Fruit fly (Drosophila melanogaster): Measurements from ENCODE around the gene ND-B14.5A.

ND-B14.5A gene

DNA sequence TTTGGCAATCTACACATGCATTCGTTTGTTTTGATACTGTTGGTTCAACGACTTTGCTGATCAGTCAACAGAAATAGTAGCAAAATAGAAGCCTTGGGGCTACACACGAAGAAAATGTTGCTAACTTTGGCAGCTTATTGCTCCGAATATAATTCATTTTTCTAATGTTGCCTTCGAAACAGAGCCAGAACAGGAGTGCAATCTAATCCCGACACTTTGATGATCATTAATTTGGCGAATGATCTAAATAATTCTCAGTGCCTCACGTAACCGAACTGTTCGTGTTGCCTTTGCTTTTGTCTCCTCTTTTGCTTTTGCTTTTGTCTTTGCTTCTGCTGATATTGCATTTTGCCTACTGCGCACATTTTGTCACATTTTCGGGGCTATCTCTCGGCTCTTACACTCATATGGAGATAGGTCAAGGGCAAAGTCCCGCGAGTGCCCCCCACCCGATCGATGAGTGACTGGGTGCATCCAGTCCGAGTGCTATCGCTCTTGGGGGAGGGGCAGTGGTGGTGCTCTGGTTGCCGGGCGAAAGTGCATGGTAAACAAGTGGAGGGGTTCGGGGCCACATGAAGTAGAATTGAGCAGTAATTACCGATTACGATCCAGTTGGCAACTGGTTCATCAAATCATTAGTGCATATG, 23.9 kb downstream of the ND-B14.5A start (continued):
- TF ChIP-seq CG18764 (GFP tag; optimal IDR thresholded peaks at IDR 0.05) (no peak), wek (GFP tag; optimal IDR thresholded peaks at IDR 0.05) (no peak), CG30403 (GFP tag; optimal IDR thresholded peaks at IDR 0.05) (no peak), tin (GFP tag; optimal IDR thresholded peaks at IDR 0.05) (no peak), ham (GFP tag; IDR thresholded peaks at IDR 0.05) (no peak), CG16863 (GFP tag; optimal IDR thresholded peaks at IDR 0.05) (no peak), HLH4C (GFP tag; IDR thresholded peaks at IDR 0.05; ENCODE audit: partially characterized antibody) (no peak), CG9437 (GFP tag; optimal IDR thresholded peaks at IDR 0.05) (no peak), CHES-1-like (GFP tag; optimal IDR thresholded peaks at IDR 0.05) (no peak), Fer3 (tag; optimal IDR thresholded peaks at IDR 0.05) (no peak), chm (GFP tag; IDR thresholded peaks at IDR 0.05) (no peak), CG16779 (GFP tag; IDR thresholded peaks at IDR 0.05) (no peak), sc (optimal IDR thresholded peaks at IDR 0.05) (no peak), sc (GFP tag; optimal IDR thresholded peaks at IDR 0.05) (no peak), HLH54F (GFP tag; optimal IDR thresholded peaks at IDR 0.05) (no peak), CG8281 (tag; optimal IDR thresholded peaks at IDR 0.05) (no peak), CG10565 (GFP tag; optimal IDR thresholded peaks at IDR 0.05) (no peak), Sox102F (GFP tag; optimal IDR thresholded peaks at IDR 0.05) (peak; percentile 15), twi (tag; optimal IDR thresholded peaks at IDR 0.05) (no peak), psq (GFP tag; optimal IDR thresholded peaks at IDR 0.05) (no peak), CG17359 (tag; optimal IDR thresholded peaks at IDR 0.05) (peak; percentile 6), CG16815 (GFP tag; optimal IDR thresholded peaks at IDR 0.05) (no peak), Ada2b (GFP tag; IDR thresholded peaks at IDR 0.05) (0 out of 2 replicates have a peak, but pooled peaks have one; percentile 12), fd102C (GFP tag; optimal IDR thresholded peaks at IDR 0.05) (no peak), ac (GFP tag; optimal IDR thresholded peaks at IDR 0.05) (no peak), lbe (GFP tag; optimal IDR thresholded peaks at IDR 0.05) (peak; percentile 16), gsb (GFP tag; IDR thresholded peaks at IDR 0.05) (no peak), dysf (GFP tag; IDR thresholded peaks at IDR 0.05) (peak; percentile 34; the same call in 1 of the 3 replicates), zfh1 (GFP tag; IDR thresholded peaks at IDR 0.05) (no peak), Hr78 (GFP tag; optimal IDR thresholded peaks at IDR 0.05) (peak in 1 of 2 experiments; percentile 43), nom (GFP tag; optimal IDR thresholded peaks at IDR 0.05) (peak; percentile 47), bab2 (GFP tag; optimal IDR thresholded peaks at IDR 0.05) (no peak), unc-4 (GFP tag; IDR thresholded peaks at IDR 0.05; ENCODE audit: partially characterized antibody) (no peak), nmo (GFP tag; optimal IDR thresholded peaks at IDR 0.05) (peak; percentile 2), ci (GFP tag; IDR thresholded peaks at IDR 0.05) (no peak), Lhr (GFP tag; optimal IDR thresholded peaks at IDR 0.05) (no peak), pfk (GFP tag; optimal IDR thresholded peaks at IDR 0.05) (no peak), CG11504 (tag; optimal IDR thresholded peaks at IDR 0.05) (peak; percentile 24), CG14014 (GFP tag; IDR thresholded peaks at IDR 0.05) (no peak), Dbx (GFP tag; IDR thresholded peaks at IDR 0.05) (no peak), CG4424 (GFP tag; optimal IDR thresholded peaks at IDR 0.05) (no peak), CG3726 (GFP tag; IDR thresholded peaks at IDR 0.05) (no peak), Ets65A (GFP tag) (peak; percentile 6), CG4730 (GFP tag; IDR thresholded peaks at IDR 0.05) (no peak), sens (GFP tag) (peak; percentile 49), ara (GFP tag; IDR thresholded peaks at IDR 0.05) (0 out of 2 replicates have a peak, but pooled peaks have one; percentile 36), CG14050 (GFP tag; IDR thresholded peaks at IDR 0.05) (no peak), CG4707 (GFP tag; optimal IDR thresholded peaks at IDR 0.05) (no peak), Chrac-16 (GFP tag; optimal IDR thresholded peaks at IDR 0.05) (no peak), Sin3A (optimal IDR thresholded peaks at IDR 0.05) (no peak), Tbp (GFP tag; optimal IDR thresholded peaks at IDR 0.05) (no peak), slp2 (GFP tag; optimal IDR thresholded peaks at IDR 0.05) (no peak)
